Worm (Caenorhabditis elegans) whole organism, mixed stage, embryonic: ENCODE data around the gene C18E9.7.

ENCODE experiments used
- elt-3 ChIP-seq: fragments of 150-350 bp; optimal IDR thresholded peaks from 2 replicates; lab custom pipeline; 2014; ENCODE audit warnings: missing biosample characterization, missing genetic modification characterization
- lin-13 ChIP-seq: fragments of 150-350 bp; optimal IDR thresholded peaks from 2 replicates; lab custom pipeline; 2014; ENCODE audit warnings: missing biosample characterization, missing genetic modification characterization
- nhr-12 ChIP-seq: fragments of 150-350 bp; optimal IDR thresholded peaks from 2 replicates; lab custom pipeline; 2014; ENCODE audit warnings: missing biosample characterization, missing genetic modification characterization
- nhr-28 ChIP-seq: fragments of 150-350 bp; optimal IDR thresholded peaks from 2 replicates; lab custom pipeline; 2014; ENCODE audit warnings: missing biosample characterization, missing genetic modification characterization
- nhr-76 ChIP-seq: sonication (generic microtip); optimal IDR thresholded peaks from 2 replicates; lab custom pipeline; 2017; ENCODE audit warnings: missing biosample characterization, missing genetic modification characterization
- sem-2 ChIP-seq: fragments of 200-800 bp; sonication (Bioruptor generic); optimal IDR thresholded peaks from 2 replicates; lab custom pipeline; 2018; ENCODE audit warnings: mild to moderate bottlenecking, missing genetic modification characterization, missing compliant biosample characterization
- sptf-1 ChIP-seq: sonication (generic microtip); optimal IDR thresholded peaks from 2 replicates; lab custom pipeline; 2017; ENCODE audit warnings: mild to moderate bottlenecking, missing genetic modification characterization, moderate library complexity, missing compliant biosample characterization
- unc-39 ChIP-seq: fragments of 150-350 bp; optimal IDR thresholded peaks from 2 replicates; lab custom pipeline; 2014; ENCODE audit warnings: missing biosample characterization, missing genetic modification characterization
- ztf-11 ChIP-seq: fragments of 150-350 bp; optimal IDR thresholded peaks from 2 replicates; lab custom pipeline; 2014; ENCODE audit warnings: missing biosample characterization, missing genetic modification characterization

- TF ChIP-seq nhr-76 (tag; lab: Kevin White, UChicago) (no peak), nhr-28 (no peak), sptf-1 (tag; lab: Kevin White, UChicago) (no peak), sem-2 (no peak), lin-13 (tag; lab: Kevin White, UChicago) (no peak), ztf-11 (tag; lab: Kevin White, UChicago) (no peak), unc-39 (tag; lab: Kevin White, UChicago) (no peak), elt-3 (tag; lab: Kevin White, UChicago) (no peak), nhr-12 (no peak)
Observed at ce11 chrII:9009976-9010702, 27.6 kb upstream of the C18E9.7 start.
